Worm (Caenorhabditis elegans) whole organism, L1 larva: Measurements from ENCODE around the gene C34B4.5.
A peak's percentile ranks its signal among the peaks of the same experiment; 100 is the strongest.

Experiments
- ceh-90 ChIP-seq: sonication (generic microtip); optimal IDR thresholded peaks from 2 replicates; lab custom pipeline; 2016; ENCODE audit warnings: missing genetic modification characterization, missing compliant biosample characterization
- efl-1 ChIP-seq, 4 experiments: fragments of 150-350 bp; optimal IDR thresholded peaks in 3 of 4; peaks in 1 of 4; 1 replicate in 1 of 4; 2 replicates in 3 of 4; lab custom pipeline; 2014; ENCODE audit warnings: missing biosample characterization in 2 of 4, missing genetic modification characterization in 2 of 4, missing genetic modification reagents in 2 of 4
- fkh-10 ChIP-seq: sonication (generic microtip); optimal IDR thresholded peaks from 2 replicates; lab custom pipeline; 2017; ENCODE audit warnings: missing biosample characterization, missing genetic modification reagents, missing genetic modification characterization
- nhr-85 ChIP-seq: sonication (generic microtip); peaks from one replicate; lab custom pipeline; 2016; ENCODE audit warnings: missing genetic modification characterization, inconsistent platforms, missing compliant biosample characterization
- snpc-4 ChIP-seq: fragments of 150-350 bp; optimal IDR thresholded peaks from 2 replicates; lab custom pipeline; 2014; ENCODE audit warnings: missing biosample characterization, missing genetic modification characterization

DNA sequence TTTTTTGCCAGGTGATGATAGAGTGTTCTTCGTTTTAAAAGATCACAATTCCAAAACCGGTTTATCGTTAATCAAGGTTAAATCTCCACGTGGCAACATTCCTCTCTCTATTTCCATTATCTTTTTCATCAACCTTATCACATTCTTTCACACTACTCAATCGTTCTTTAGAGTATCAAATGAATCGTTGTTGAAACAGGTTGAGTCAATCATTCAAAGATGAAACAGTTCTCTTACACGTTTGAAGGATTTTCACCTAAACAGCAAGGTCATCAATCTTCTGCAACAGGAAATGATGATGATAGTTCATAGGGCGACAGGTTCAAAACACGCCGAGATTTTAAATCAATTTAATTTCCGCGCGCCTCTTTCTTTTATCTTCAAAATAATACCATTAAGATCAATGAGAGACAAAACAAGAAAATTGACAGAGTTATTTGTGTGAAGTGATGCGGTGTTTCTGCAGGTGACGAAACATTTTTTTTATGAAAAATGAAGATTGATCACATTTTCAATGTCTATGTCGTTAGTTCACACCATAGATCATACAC is 14.5 kb upstream of the C34B4.5 start:
- peak; percentile 100 for TF ChIP-seq nhr-85 (tag; lab: Kevin White, UChicago)
- no peak for TF ChIP-seq fkh-10 (GFP tag; lab: Kevin White, UChicago)
- TF ChIP-seq snpc-4, result no peak
- TF ChIP-seq ceh-90, result no peak
- peak in 1 of 2 experiments; percentile 26 for TF ChIP-seq efl-1 (optimal IDR thresholded peaks at IDR 0.05; lab: Kevin White, UChicago)
- peak in 1 of 2 experiments; percentile 89 for TF ChIP-seq efl-1 (GFP tag; optimal IDR thresholded peaks at IDR 0.05 in 1 of 2; lab: Kevin White, UChicago)
